Fruit fly (Drosophila melanogaster) whole organism, embryonic: ENCODE results near the gene CG45676.

Source experiments
- Atf-2 ChIP-seq: fragments of 200-800 bp; sonication (Bioruptor generic); optimal IDR thresholded peaks from 2 replicates; lab custom pipeline; 2016; ENCODE audit warnings: missing biosample characterization, missing genetic modification characterization
- B-H2 ChIP-seq: fragments of 200-800 bp; sonication (Bioruptor generic); optimal IDR thresholded peaks from 2 replicates; lab custom pipeline; 2018; ENCODE audit warnings: missing biosample characterization, mild to moderate bottlenecking, missing genetic modification characterization
- CG10147 ChIP-seq: fragments of 200-800 bp; sonication (Bioruptor generic); optimal IDR thresholded peaks from 2 replicates; lab custom pipeline; 2019; ENCODE audit warnings: missing biosample characterization, mild to moderate bottlenecking, missing genetic modification characterization, moderate library complexity
- CG10462 ChIP-seq: fragments of 200-800 bp; sonication (Bioruptor generic); optimal IDR thresholded peaks from 2 replicates; lab custom pipeline; 2016; ENCODE audit warnings: missing biosample characterization, missing genetic modification characterization
- CG11398 ChIP-seq: fragments of 200-800 bp; sonication (Bioruptor generic); optimal IDR thresholded peaks from 2 replicates; lab custom pipeline; 2016; ENCODE audit warnings: missing biosample characterization, missing genetic modification characterization
- CG11696 ChIP-seq: fragments of 200-800 bp; sonication (Bioruptor generic); IDR thresholded peaks from 2 replicates; pipeline ENCODE4 v1.3.6; 2022; ENCODE audit warnings: missing biosample characterization, missing genetic modification characterization
- CG12391 ChIP-seq: fragments of 200-800 bp; sonication (Bioruptor generic); optimal IDR thresholded peaks from 3 replicates; lab custom pipeline; 2018; ENCODE audit warnings: missing biosample characterization, mild to moderate bottlenecking, missing genetic modification characterization, moderate library complexity
- CG14441 ChIP-seq: fragments of 200-800 bp; sonication (Bioruptor generic); IDR thresholded peaks from 2 replicates; pipeline ENCODE4 v1.3.6; 2022; ENCODE audit warnings: missing biosample characterization, missing genetic modification characterization
- CG15269 ChIP-seq: fragments of 200-800 bp; sonication (Bioruptor generic); optimal IDR thresholded peaks from 2 replicates; lab custom pipeline; 2018; ENCODE audit warnings: missing biosample characterization, mild to moderate bottlenecking, missing genetic modification characterization, moderate library complexity
- CG1832 ChIP-seq: fragments of 200-800 bp; sonication (Bioruptor generic); optimal IDR thresholded peaks from 2 replicates; lab custom pipeline; 2017; ENCODE audit warnings: missing biosample characterization, mild to moderate bottlenecking, missing genetic modification characterization, inconsistent platforms
- CG18476 ChIP-seq: fragments of 200-800 bp; sonication (Bioruptor generic); optimal IDR thresholded peaks from 2 replicates; lab custom pipeline; 2016; ENCODE audit warnings: missing biosample characterization, mild to moderate bottlenecking, missing genetic modification characterization
- CG33557 ChIP-seq: fragments of 200-800 bp; sonication (Bioruptor generic); optimal IDR thresholded peaks from 2 replicates; lab custom pipeline; 2019; ENCODE audit warnings: missing biosample characterization, mild to moderate bottlenecking, missing genetic modification characterization, moderate library complexity
- CG8924 ChIP-seq: fragments of 200-800 bp; optimal IDR thresholded peaks from 3 replicates; lab custom pipeline; 2019; ENCODE audit warnings: missing biosample characterization, mild to moderate bottlenecking, missing genetic modification characterization, moderate library complexity
- CG9876 ChIP-seq: fragments of 200-800 bp; sonication (Bioruptor generic); optimal IDR thresholded peaks from 2 replicates; lab custom pipeline; 2016; ENCODE audit warnings: missing biosample characterization, missing genetic modification characterization
- CHES-1-like ChIP-seq: fragments of 200-800 bp; sonication (Bioruptor generic); optimal IDR thresholded peaks from 2 replicates; lab custom pipeline; 2016; ENCODE audit warnings: missing biosample characterization, missing genetic modification characterization
- CrebB ChIP-seq: fragments of 200-800 bp; sonication (Bioruptor generic); optimal IDR thresholded peaks from 3 replicates; lab custom pipeline; 2018; ENCODE audit warnings: missing biosample characterization, mild to moderate bottlenecking, missing genetic modification characterization
- D19A ChIP-seq: fragments of 200-800 bp; optimal IDR thresholded peaks from 3 replicates; lab custom pipeline; 2019; ENCODE audit warnings: missing biosample characterization, mild to moderate bottlenecking, missing genetic modification characterization, moderate library complexity
- Drgx ChIP-seq: fragments of 200-800 bp; sonication (Bioruptor generic); IDR thresholded peaks from 2 replicates; pipeline ENCODE4 v1.3.6; 2022; ENCODE audit warnings: missing biosample characterization, missing genetic modification characterization
- Ets97D ChIP-seq: fragments of 200-800 bp; sonication (Bioruptor generic); optimal IDR thresholded peaks from 3 replicates; lab custom pipeline; 2016; ENCODE audit warnings: missing biosample characterization, missing genetic modification characterization
- HLH4C ChIP-seq: fragments of 200-800 bp; sonication (Bioruptor generic); IDR thresholded peaks from 3 replicates; pipeline ENCODE4 v1.3.6; 2022; ENCODE audit warnings: missing biosample characterization, missing genetic modification characterization; ENCODE audit not compliant: partially characterized antibody
- Hr78 ChIP-seq, 2 experiments: fragments of 200-800 bp in 1 of 2; fragments of >200 bp in 1 of 2; sonication (Bioruptor generic) in 1 of 2; optimal IDR thresholded peaks; 2 replicates each; lab custom pipeline; 2017 to 2019; ENCODE audit warnings: missing biosample characterization in 2 of 2, missing genetic modification characterization in 2 of 2, mild to moderate bottlenecking in 1 of 2, moderate library complexity in 1 of 2
- Lhr ChIP-seq: fragments of 200-800 bp; sonication (Bioruptor generic); optimal IDR thresholded peaks from 3 replicates; lab custom pipeline; 2017; ENCODE audit warnings: mild to moderate bottlenecking, missing biosample characterization, missing genetic modification reagents, missing genetic modification characterization
- Lpt ChIP-seq: fragments of >200 bp; optimal IDR thresholded peaks from 2 replicates; lab custom pipeline; 2018; ENCODE audit warnings: missing biosample characterization, missing genetic modification characterization
- Meics ChIP-seq: fragments of 200-800 bp; sonication (Bioruptor generic); optimal IDR thresholded peaks from 2 replicates; lab custom pipeline; 2017; ENCODE audit warnings: missing biosample characterization, mild to moderate bottlenecking, missing genetic modification characterization
- Mes4 ChIP-seq: fragments of 200-800 bp; sonication (Bioruptor generic); optimal IDR thresholded peaks from 2 replicates; lab custom pipeline; 2016; ENCODE audit warnings: missing biosample characterization, missing genetic modification characterization
- Nf-YB ChIP-seq: fragments of 200-800 bp; sonication (Bioruptor generic); optimal IDR thresholded peaks from 3 replicates; lab custom pipeline; 2019; ENCODE audit warnings: missing biosample characterization, mild to moderate bottlenecking, missing genetic modification characterization, moderate library complexity
- Oaz ChIP-seq: fragments of 200-800 bp; sonication (Bioruptor generic); IDR thresholded peaks from 2 replicates; pipeline ENCODE4 v1.3.6; 2022; ENCODE audit warnings: missing biosample characterization, missing genetic modification characterization
- Side ChIP-seq: fragments of 200-800 bp; sonication (Bioruptor generic); optimal IDR thresholded peaks from 2 replicates; lab custom pipeline; 2016; ENCODE audit warnings: missing biosample characterization, missing genetic modification characterization
- Sry-β ChIP-seq: fragments of 200-800 bp; sonication (Bioruptor generic); optimal IDR thresholded peaks from 2 replicates; lab custom pipeline; 2018; ENCODE audit warnings: missing biosample characterization, mild to moderate bottlenecking, missing genetic modification characterization, moderate library complexity
- al ChIP-seq: fragments of 200-800 bp; sonication (Bioruptor generic); IDR thresholded peaks from 2 replicates; pipeline ENCODE4 v1.3.6; 2022; ENCODE audit warnings: missing biosample characterization, missing genetic modification characterization
- aop ChIP-seq: fragments of 200-800 bp; sonication (Bioruptor generic); IDR thresholded peaks from 2 replicates; pipeline ENCODE4 v1.3.6; 2022; ENCODE audit warnings: missing biosample characterization, missing genetic modification characterization
- bowl ChIP-seq: fragments of 200-800 bp; sonication (Bioruptor generic); IDR thresholded peaks from 2 replicates; pipeline ENCODE4 v1.3.6; 2022; ENCODE audit warnings: missing biosample characterization, missing genetic modification characterization
- cas ChIP-seq: fragments of 200-800 bp; sonication (Bioruptor generic); IDR thresholded peaks from 2 replicates; pipeline ENCODE4 v1.3.6; 2022; ENCODE audit warnings: missing biosample characterization, missing genetic modification characterization
- crp ChIP-seq, 2 experiments: fragments of 200-800 bp; sonication (Bioruptor generic); optimal IDR thresholded peaks; 2 replicates in 1 of 2; 3 replicates in 1 of 2; lab custom pipeline; 2017; ENCODE audit warnings: missing biosample characterization in 2 of 2, missing genetic modification characterization in 2 of 2, mild to moderate bottlenecking in 1 of 2, moderate library complexity in 1 of 2
- da ChIP-seq: fragments of 200-800 bp; sonication (Bioruptor generic); optimal IDR thresholded peaks from 2 replicates; lab custom pipeline; 2016; ENCODE audit warnings: missing biosample characterization, missing genetic modification characterization
- dati ChIP-seq: fragments of 200-800 bp; sonication (Bioruptor generic); IDR thresholded peaks from 2 replicates; pipeline ENCODE4 v1.3.6; 2022; ENCODE audit warnings: missing biosample characterization, missing genetic modification characterization
- ems ChIP-seq: fragments of 200-800 bp; sonication (Bioruptor generic); optimal IDR thresholded peaks from 3 replicates; lab custom pipeline; 2016; ENCODE audit warnings: missing biosample characterization, missing genetic modification characterization
- grau ChIP-seq: fragments of 200-800 bp; optimal IDR thresholded peaks from 3 replicates; lab custom pipeline; 2019; ENCODE audit warnings: missing biosample characterization, mild to moderate bottlenecking, missing genetic modification characterization, moderate library complexity
- gsb ChIP-seq: fragments of 200-800 bp; sonication (Bioruptor generic); IDR thresholded peaks from 2 replicates; pipeline ENCODE4 v1.3.6; 2022; ENCODE audit warnings: missing biosample characterization, missing genetic modification characterization
- insv ChIP-seq, 2 experiments: fragments of 200-800 bp; sonication (Bioruptor generic); optimal IDR thresholded peaks; 3 replicates each; lab custom pipeline; 2016 to 2018; ENCODE audit warnings: missing biosample characterization in 2 of 2, missing genetic modification characterization in 2 of 2
- inv ChIP-seq: fragments of 200-800 bp; sonication (Bioruptor generic); IDR thresholded peaks from 2 replicates; pipeline ENCODE4 v1.3.6; 2022; ENCODE audit warnings: missing biosample characterization, missing genetic modification characterization; ENCODE audit not compliant: partially characterized antibody
- luna ChIP-seq: fragments of 200-800 bp; sonication (Bioruptor generic); optimal IDR thresholded peaks from 2 replicates; lab custom pipeline; 2016; ENCODE audit warnings: missing biosample characterization, missing genetic modification characterization
- mam ChIP-seq: fragments of 200-800 bp; sonication (Bioruptor generic); optimal IDR thresholded peaks from 3 replicates; lab custom pipeline; 2016; ENCODE audit warnings: missing biosample characterization, missing genetic modification characterization
- onecut ChIP-seq: fragments of 200-800 bp; sonication (Bioruptor generic); IDR thresholded peaks from 2 replicates; pipeline ENCODE4 v1.3.6; 2022; ENCODE audit warnings: missing biosample characterization, missing genetic modification characterization
- org-1 ChIP-seq: fragments of 200-800 bp; sonication (Bioruptor generic); optimal IDR thresholded peaks from 2 replicates; lab custom pipeline; 2017; ENCODE audit warnings: missing biosample characterization, missing genetic modification characterization
- prd ChIP-seq, 3 experiments: fragments of >200 bp in 2 of 3; fragments of 200-800 bp in 1 of 3; sonication (Bioruptor generic) in 1 of 3; optimal IDR thresholded peaks in 2 of 3; IDR thresholded peaks in 1 of 3; 2 replicates in 2 of 3; 3 replicates in 1 of 3; pipeline versions ENCODE4 v1.3.6 to Lab custom; 2017 to 2022; ENCODE audit warnings: missing biosample characterization in 1 of 3, missing genetic modification characterization in 1 of 3
- pum ChIP-seq: fragments of 200-800 bp; sonication (Bioruptor generic); optimal IDR thresholded peaks from 2 replicates; lab custom pipeline; 2016; ENCODE audit warnings: missing biosample characterization, missing genetic modification characterization
- repo ChIP-seq: fragments of 200-800 bp; sonication (Bioruptor generic); optimal IDR thresholded peaks from 2 replicates; lab custom pipeline; 2016; ENCODE audit warnings: missing biosample characterization, missing genetic modification characterization
- so ChIP-seq: fragments of 200-800 bp; sonication (Bioruptor generic); IDR thresholded peaks from 3 replicates; pipeline ENCODE4 v1.3.6; 2022; ENCODE audit warnings: missing biosample characterization, missing genetic modification characterization
- z ChIP-seq: fragments of 200-800 bp; sonication (Bioruptor generic); IDR thresholded peaks from 3 replicates; pipeline ENCODE4 v1.3.6; 2022; ENCODE audit warnings: missing biosample characterization, missing genetic modification characterization
- zen2 ChIP-seq: fragments of 200-800 bp; sonication (Bioruptor generic); IDR thresholded peaks from 3 replicates; pipeline ENCODE4 v1.3.6; 2022; ENCODE audit warnings: missing biosample characterization, missing genetic modification characterization; ENCODE audit not compliant: partially characterized antibody

The CG45676 gene

DNA sequence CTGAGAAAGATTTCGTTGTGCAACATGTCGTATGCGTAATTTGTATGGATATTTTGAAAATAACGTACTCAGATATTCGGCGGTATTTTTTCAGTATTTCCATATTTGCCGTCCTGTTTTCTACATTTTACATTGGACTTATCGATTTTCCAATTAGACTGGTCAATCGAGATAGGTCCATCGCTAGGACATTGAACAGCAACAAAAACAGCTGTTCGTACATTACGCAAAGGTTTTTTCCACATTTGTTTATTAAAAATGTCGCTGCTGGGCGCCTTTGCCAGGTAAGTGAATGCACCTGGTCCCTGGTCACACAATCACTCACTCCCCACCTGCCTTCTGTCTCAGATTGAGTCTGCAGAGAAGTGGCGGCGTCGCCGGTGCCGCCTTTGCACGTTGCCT lies 11.0 kb upstream of the CG45676 start, which contains the start of gene mRpL40 (continued):
- TF ChIP-seq Lpt (no peak), CG33557 (GFP tag; lab: Kevin White, UChicago) (no peak), pum (no peak), insv (GFP tag; optimal IDR thresholded peaks at IDR 0.05; lab: Kevin White, UChicago) (peak; percentile 4 to 95), CG12391 (tag; lab: Kevin White, UChicago) (no peak), aop (no peak), onecut (peak; percentile 39), CG10147 (GFP tag; lab: Kevin White, UChicago) (no peak), HLH4C (GFP tag; lab: Robert Waterston, UW) (peak; percentile 47; the same call in 1 of the 3 replicates), bowl (GFP tag; lab: Robert Waterston, UW) (no peak), Atf-2 (no peak), prd (optimal IDR thresholded peaks at IDR 0.05; lab: Kevin White, UChicago) (no peak), prd (GFP tag; IDR thresholded peaks at IDR 0.05; lab: Robert Waterston, UW) (no peak), CG15269 (tag; lab: Kevin White, UChicago) (no peak), so (GFP tag; lab: Robert Waterston, UW) (no peak), crp (GFP tag; optimal IDR thresholded peaks at IDR 0.05; lab: Kevin White, UChicago) (peak; percentile 60 to 91), CG1832 (GFP tag; lab: Kevin White, UChicago) (no peak), z (no peak), CrebB (no peak), Drgx (GFP tag; lab: Robert Waterston, UW) (no peak), CHES-1-like (no peak), Nf-YB (GFP tag; lab: Kevin White, UChicago) (no peak), grau (no peak), inv (GFP tag; lab: Robert Waterston, UW) (0 out of 2 replicates have a peak, but pooled peaks have one; percentile 8), B-H2 (GFP tag; lab: Kevin White, UChicago) (no peak), da (GFP tag; lab: Kevin White, UChicago) (no peak), Mes4 (no peak), cas (no peak), org-1 (GFP tag; lab: Kevin White, UChicago) (no peak), Hr78 (GFP tag; optimal IDR thresholded peaks at IDR 0.05; lab: Kevin White, UChicago) (no peak), CG11398 (GFP tag; lab: Kevin White, UChicago) (no peak), CG8924 (tag; lab: Kevin White, UChicago) (no peak), dati (GFP tag; lab: Robert Waterston, UW) (no peak), Meics (GFP tag; lab: Kevin White, UChicago) (no peak), Lhr (GFP tag; lab: Kevin White, UChicago) (no peak), mam (no peak), CG9876 (GFP tag; lab: Kevin White, UChicago) (no peak), ems (GFP tag; lab: Kevin White, UChicago) (no peak), Sry-β (no peak), Ets97D (GFP tag; lab: Kevin White, UChicago) (peak; percentile 1), D19A (tag; lab: Kevin White, UChicago) (no peak), zen2 (peak; percentile 26; the same call in 2 of the 3 replicates), CG10462 (GFP tag; lab: Kevin White, UChicago) (no peak), al (GFP tag; lab: Robert Waterston, UW) (no peak), luna (GFP tag; lab: Kevin White, UChicago) (no peak), CG14441 (GFP tag; lab: Robert Waterston, UW) (no peak), Side (GFP tag; lab: Kevin White, UChicago) (no peak), repo (GFP tag; lab: Kevin White, UChicago) (no peak), gsb (GFP tag; lab: Robert Waterston, UW) (no peak), Oaz (no peak), CG11696 (GFP tag; lab: Robert Waterston, UW) (no peak), CG18476 (GFP tag; lab: Kevin White, UChicago) (no peak)
